Worm (Caenorhabditis elegans) whole organism, L4 larva: ENCODE results near the gene srh-142.

Experiments
- aly-2 ChIP-seq: sonication (generic microtip); optimal IDR thresholded peaks from 2 replicates; lab custom pipeline; 2018; ENCODE audit warnings: missing biosample characterization, missing genetic modification characterization
- nhr-77 ChIP-seq: fragments of 150-350 bp; optimal IDR thresholded peaks from 2 replicates; lab custom pipeline; 2014; ENCODE audit warnings: missing biosample characterization, missing genetic modification characterization

DNA sequence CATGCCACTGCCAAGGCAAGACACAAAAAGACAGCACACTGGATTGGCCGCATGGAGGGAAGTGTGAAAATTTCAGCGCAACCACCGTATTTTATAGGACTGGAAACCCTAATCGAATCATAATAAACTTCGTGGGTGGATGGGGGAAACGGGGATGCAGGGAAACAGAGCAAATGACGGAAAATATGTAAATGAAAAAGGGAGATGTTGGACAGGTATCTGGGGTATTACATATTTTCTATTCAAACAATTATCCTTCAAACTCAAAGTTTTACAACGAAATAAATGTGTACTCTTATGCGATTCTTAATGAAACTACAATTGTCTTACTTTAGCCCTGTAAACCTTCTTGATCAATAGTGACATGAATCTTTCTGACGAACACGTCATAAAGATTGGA lies 41.0 kb downstream of the srh-142 start, which contains the start of gene F26D2.16:
- TF ChIP-seq aly-2 (no peak), nhr-77 (tag; lab: Kevin White, UChicago) (no peak)
